Worm (Caenorhabditis elegans) whole organism, L4 larva: ENCODE measurements around the gene sri-70.
"Not testable (repeated sequence)": the region's sequence is repeated elsewhere in the genome, so short reads cannot be mapped to it uniquely, and the experiment has no call there.

Source experiments
- Y5F2A.4 ChIP-seq: fragments of 200-800 bp; sonication (Bioruptor generic); optimal IDR thresholded peaks from 2 replicates; lab custom pipeline; 2018; ENCODE audit warnings: mild to moderate bottlenecking, missing genetic modification characterization, missing compliant biosample characterization
- aha-1 ChIP-seq: fragments of 150-350 bp; peaks from one replicate; lab custom pipeline; 2014; ENCODE audit warnings: missing biosample characterization, missing genetic modification characterization
- aly-2 ChIP-seq: sonication (generic microtip); optimal IDR thresholded peaks from 2 replicates; lab custom pipeline; 2018; ENCODE audit warnings: missing biosample characterization, missing genetic modification characterization
- ceh-44 ChIP-seq: fragments of 200-800 bp; sonication (Bioruptor generic); IDR thresholded peaks from 2 replicates; pipeline ENCODE4 v1.3.6; 2022; ENCODE audit warnings: missing genetic modification reagents, missing genetic modification characterization, missing compliant biosample characterization
- ceh-62 ChIP-seq: sonication (generic microtip); optimal IDR thresholded peaks from 2 replicates; lab custom pipeline; 2017; ENCODE audit warnings: missing biosample characterization, missing genetic modification characterization
- daf-12 ChIP-seq: fragments of 150-350 bp; optimal IDR thresholded peaks from 2 replicates; lab custom pipeline; 2014; ENCODE audit warnings: missing biosample characterization, missing genetic modification reagents, missing genetic modification characterization
- dmd-6 ChIP-seq: fragments of 200-800 bp; sonication (Bioruptor generic); IDR thresholded peaks from 2 replicates; pipeline ENCODE4 v1.3.6; 2022; ENCODE audit warnings: missing genetic modification reagents, missing genetic modification characterization, missing compliant biosample characterization
- dmd-8 ChIP-seq: fragments of 200-800 bp; sonication (Bioruptor generic); IDR thresholded peaks from 2 replicates; pipeline ENCODE4 v1.3.6; 2022; ENCODE audit warnings: missing genetic modification characterization, missing compliant biosample characterization
- dpl-1 ChIP-seq: fragments of 150-350 bp; optimal IDR thresholded peaks from 2 replicates; lab custom pipeline; 2014; ENCODE audit warnings: missing biosample characterization, missing genetic modification reagents, missing genetic modification characterization
- duxl-1 ChIP-seq: sonication (generic microtip); optimal IDR thresholded peaks from 2 replicates; lab custom pipeline; 2016; ENCODE audit warnings: mild to moderate bottlenecking, missing genetic modification characterization, moderate library complexity, missing compliant biosample characterization; ENCODE audit not compliant: poor library complexity
- dve-1 ChIP-seq: sonication (generic microtip); optimal IDR thresholded peaks from 2 replicates; lab custom pipeline; 2017; ENCODE audit warnings: antibody characterized with exemption, mild to moderate bottlenecking, missing genetic modification characterization, missing compliant biosample characterization; ENCODE audit not compliant: insufficient read depth
- egl-43 ChIP-seq: fragments of 200-800 bp; sonication (Bioruptor generic); IDR thresholded peaks from 2 replicates; pipeline ENCODE4 v1.3.6; 2022; ENCODE audit warnings: missing genetic modification reagents, missing genetic modification characterization, missing compliant biosample characterization
- fos-1 ChIP-seq: fragments of 150-350 bp; optimal IDR thresholded peaks from 2 replicates; lab custom pipeline; 2014; ENCODE audit warnings: missing biosample characterization, missing genetic modification characterization
- hif-1 ChIP-seq, 2 experiments: sonication (generic microtip); optimal IDR thresholded peaks; 2 replicates each; lab custom pipeline; 2016 to 2017; ENCODE audit warnings: missing compliant biosample characterization in 2 of 2, missing genetic modification characterization in 2 of 2, missing genetic modification reagents in 2 of 2, missing genotype in 2 of 2, mild to moderate bottlenecking in 1 of 2
- hlh-11 ChIP-seq: fragments of 200-800 bp; sonication (Bioruptor generic); optimal IDR thresholded peaks from 2 replicates; lab custom pipeline; 2018; ENCODE audit warnings: mild to moderate bottlenecking, missing genetic modification characterization, missing compliant biosample characterization
- hlh-30 ChIP-seq: sonication (generic microtip); optimal IDR thresholded peaks from 2 replicates; lab custom pipeline; 2017; ENCODE audit warnings: antibody characterized with exemption, mild to moderate bottlenecking, missing genetic modification characterization, missing compliant biosample characterization; ENCODE audit not compliant: insufficient read depth
- jun-1 ChIP-seq: fragments of 150-350 bp; optimal IDR thresholded peaks from 2 replicates; lab custom pipeline; 2014; ENCODE audit warnings: missing biosample characterization, missing genetic modification reagents, missing genetic modification characterization
- lin-1 ChIP-seq: fragments of 200-800 bp; sonication (Bioruptor generic); IDR thresholded peaks from 2 replicates; pipeline ENCODE4 v1.3.6; 2022; ENCODE audit warnings: missing genetic modification reagents, missing genetic modification characterization, missing compliant biosample characterization
- lin-29 ChIP-seq: fragments of 200-800 bp; sonication (Bioruptor generic); IDR thresholded peaks from 2 replicates; pipeline ENCODE4 v1.3.6; 2022; ENCODE audit warnings: missing genetic modification reagents, missing genetic modification characterization, missing compliant biosample characterization
- lin-38 ChIP-seq: fragments of 200-800 bp; sonication (Bioruptor generic); IDR thresholded peaks from 2 replicates; pipeline ENCODE4 v1.3.6; 2022; ENCODE audit warnings: missing genetic modification reagents, missing genetic modification characterization, missing compliant biosample characterization
- mdl-1 ChIP-seq, 2 experiments: fragments of 150-350 bp in 1 of 2; sonication (generic microtip) in 1 of 2; optimal IDR thresholded peaks; 2 replicates each; lab custom pipeline; 2014 to 2017; ENCODE audit warnings: missing biosample characterization in 2 of 2, missing genetic modification characterization in 2 of 2
- mdt-29 ChIP-seq: fragments of 200-800 bp; sonication (Bioruptor generic); IDR thresholded peaks from 2 replicates; pipeline ENCODE4 v1.3.6; 2022; ENCODE audit warnings: missing genetic modification reagents, missing genetic modification characterization, missing compliant biosample characterization
- mxl-3 ChIP-seq: fragments of 200-800 bp; sonication (Bioruptor generic); optimal IDR thresholded peaks from 2 replicates; lab custom pipeline; 2018; ENCODE audit warnings: mild to moderate bottlenecking, missing genetic modification characterization, missing compliant biosample characterization
- nhr-25 ChIP-seq: sonication (generic microtip); optimal IDR thresholded peaks from 2 replicates; lab custom pipeline; 2017; ENCODE audit warnings: missing genetic modification characterization, mild to moderate bottlenecking, missing compliant biosample characterization, antibody characterized with exemption, moderate library complexity, borderline replicate concordance; ENCODE audit not compliant: insufficient read depth
- nhr-28 ChIP-seq: fragments of 150-350 bp; optimal IDR thresholded peaks from 2 replicates; lab custom pipeline; 2014; ENCODE audit warnings: missing biosample characterization, missing genetic modification characterization
- nhr-6 ChIP-seq: fragments of 150-350 bp; optimal IDR thresholded peaks from 2 replicates; lab custom pipeline; 2014; ENCODE audit warnings: missing biosample characterization, missing genetic modification characterization
- pqm-1 ChIP-seq: sonication (generic microtip); optimal IDR thresholded peaks from 2 replicates; lab custom pipeline; 2017; ENCODE audit warnings: missing biosample characterization, missing genetic modification characterization
- rbr-2 ChIP-seq: sonication (generic microtip); optimal IDR thresholded peaks from 2 replicates; lab custom pipeline; 2016; ENCODE audit warnings: missing genotype, missing genetic modification characterization, missing compliant biosample characterization
- saeg-2 ChIP-seq: fragments of 200-800 bp; sonication (Bioruptor generic); IDR thresholded peaks from 2 replicates; pipeline ENCODE4 v1.3.6; 2022; ENCODE audit warnings: missing genetic modification reagents, missing genetic modification characterization, missing compliant biosample characterization
- set-16 ChIP-seq: fragments of 200-800 bp; sonication (Bioruptor generic); IDR thresholded peaks from 2 replicates; pipeline ENCODE4 v1.3.6; 2022; ENCODE audit warnings: missing genetic modification reagents, missing genetic modification characterization, missing compliant biosample characterization
- snpc-4 ChIP-seq: fragments of 150-350 bp; optimal IDR thresholded peaks from 2 replicates; lab custom pipeline; 2014; ENCODE audit warnings: missing biosample characterization, missing genetic modification characterization
- tag-97 ChIP-seq: fragments of 200-800 bp; sonication (Bioruptor generic); IDR thresholded peaks from 2 replicates; pipeline ENCODE4 v1.3.6; 2022; ENCODE audit warnings: missing genetic modification characterization, missing compliant biosample characterization
- unc-62 ChIP-seq, 3 experiments: fragments of 150-350 bp in 1 of 3; sonication (generic microtip); optimal IDR thresholded peaks in 2 of 3; peaks in 1 of 3; 1 replicate in 1 of 3; 2 replicates in 2 of 3; lab custom pipeline; 2014 to 2017; ENCODE audit warnings: missing biosample characterization in 3 of 3, missing genetic modification characterization in 3 of 3, missing genetic modification reagents in 3 of 3, missing genotype in 1 of 3
- vab-7 ChIP-seq: fragments of 200-800 bp; sonication (Bioruptor generic); IDR thresholded peaks from 2 replicates; pipeline ENCODE4 v1.3.6; 2022; ENCODE audit warnings: missing genetic modification reagents, missing genetic modification characterization, missing compliant biosample characterization
- zfp-2 ChIP-seq: sonication (generic microtip); optimal IDR thresholded peaks from 2 replicates; lab custom pipeline; 2016; ENCODE audit warnings: mild to moderate bottlenecking, missing genetic modification characterization, missing compliant biosample characterization
- zfp-3 ChIP-seq: fragments of 200-800 bp; sonication (Bioruptor generic); conservative IDR thresholded peaks from 2 replicates; pipeline ENCODE4 v1.3.6; 2022; ENCODE audit warnings: missing genetic modification reagents, missing genetic modification characterization, missing compliant biosample characterization
- ztf-11 ChIP-seq: fragments of 150-350 bp; optimal IDR thresholded peaks from 2 replicates; lab custom pipeline; 2014; ENCODE audit warnings: missing biosample characterization, missing genetic modification characterization
- ztf-7 ChIP-seq: fragments of 150-350 bp; optimal IDR thresholded peaks from 2 replicates; lab custom pipeline; 2014; ENCODE audit warnings: missing biosample characterization, missing genetic modification characterization

The sri-70 gene

DNA sequence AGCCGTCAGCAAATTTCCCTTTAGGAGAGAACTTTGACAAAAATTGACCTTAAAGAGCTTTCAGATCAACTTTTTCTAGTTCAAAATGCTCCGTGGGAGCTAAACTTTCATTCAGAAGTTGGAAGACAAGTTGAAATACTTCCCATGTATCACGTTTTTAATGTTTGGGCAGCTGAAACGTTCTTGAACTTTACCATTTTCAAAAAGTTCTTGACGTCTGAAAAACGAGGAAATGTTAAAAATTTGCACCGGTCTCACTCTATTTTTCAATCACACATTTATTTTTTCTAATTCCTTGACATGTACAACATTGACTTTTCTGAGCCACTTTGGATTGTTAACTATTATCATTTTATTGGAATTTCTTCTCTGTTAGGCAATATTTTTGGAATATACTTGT lies at the start of gene sri-70:
Gene sri-70 (plus strand): TSS at position 301 of the 400 bp plus-strand sequence.
- TF ChIP-seq mxl-3 (GFP tag; lab: Kevin White, UChicago), result no peak
- no peak for TF ChIP-seq aly-2 (tag; lab: Kevin White, UChicago)
- TF ChIP-seq lin-1, result no peak
- no peak for TF ChIP-seq ceh-44
- no peak for TF ChIP-seq hif-1 (tag; optimal IDR thresholded peaks at IDR 0.05; lab: Kevin White, UChicago)
- no peak for TF ChIP-seq rbr-2 (tag; lab: Kevin White, UChicago)
- TF ChIP-seq nhr-6 (tag; lab: Kevin White, UChicago), result no peak
- no peak for TF ChIP-seq snpc-4
- no peak for TF ChIP-seq dmd-8 (GFP tag; lab: Robert Waterston, UW)
- TF ChIP-seq ztf-7 (tag; lab: Kevin White, UChicago), result no peak
- no peak for TF ChIP-seq nhr-25 (tag; lab: Kevin White, UChicago)
- TF ChIP-seq vab-7, result no peak

- TF ChIP-seq egl-43 (GFP tag; lab: Robert Waterston, UW); dve-1; ceh-62 (tag; lab: Kevin White, UChicago): not testable (repeated sequence)
Observed at ce11 chrV:17255028-17255427, 47.8 kb upstream of the sri-70 start, which contains the start of gene srh-116. srh-116 (minus strand) TSS chrV:17255128.

DNA sequence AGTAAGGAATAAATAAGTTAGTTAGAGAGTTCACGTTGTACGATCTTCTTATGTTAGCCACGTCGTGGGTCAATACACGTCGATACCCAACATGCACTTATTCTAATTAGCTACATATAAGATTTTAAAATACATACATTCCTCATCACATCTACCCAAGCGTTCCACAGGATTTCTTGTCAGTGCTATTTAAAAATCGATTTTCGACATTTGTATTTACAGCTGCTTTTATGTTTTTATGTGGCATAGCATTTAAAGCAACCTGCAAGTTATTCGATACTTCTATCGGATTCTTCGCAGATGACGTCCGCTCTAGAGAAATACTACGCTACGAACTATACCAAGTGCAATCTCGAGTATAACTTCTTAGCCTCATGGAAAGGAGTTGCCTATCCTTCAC lies 47.4 kb upstream of the sri-70 start, which contains the start of gene srh-115:
Gene srh-115 (plus strand): TSS at position 301 of the 400 bp plus-strand sequence.
- TF ChIP-seq hlh-30 (no peak), aha-1 (no peak), aly-2 (tag; lab: Kevin White, UChicago) (no peak), Y5F2A.4 (no peak), mdt-29 (GFP tag; lab: Robert Waterston, UW) (no peak), dmd-6 (GFP tag; lab: Robert Waterston, UW) (no peak), dmd-8 (GFP tag; lab: Robert Waterston, UW) (no peak), jun-1 (tag; lab: Kevin White, UChicago) (no peak), lin-38 (no peak), dpl-1 (GFP tag; lab: Kevin White, UChicago) (no peak), tag-97 (no peak), nhr-28 (no peak), set-16 (no peak), ztf-11 (no peak), fos-1 (tag; lab: Kevin White, UChicago) (no peak), mdl-1 (tag; optimal IDR thresholded peaks at IDR 0.05; lab: Kevin White, UChicago) (no peak), daf-12 (no peak), zfp-3 (no peak)
- TF ChIP-seq, all 104 proteins: peak for 0

- TF ChIP-seq set-16 (peak; percentile 59; the same call in 1 of the 2 replicates), fos-1 (tag; lab: Kevin White, UChicago) (no peak)
Observed at ce11 chrV:17257637-17258036, 45.2 kb upstream of the sri-70 start.

DNA sequence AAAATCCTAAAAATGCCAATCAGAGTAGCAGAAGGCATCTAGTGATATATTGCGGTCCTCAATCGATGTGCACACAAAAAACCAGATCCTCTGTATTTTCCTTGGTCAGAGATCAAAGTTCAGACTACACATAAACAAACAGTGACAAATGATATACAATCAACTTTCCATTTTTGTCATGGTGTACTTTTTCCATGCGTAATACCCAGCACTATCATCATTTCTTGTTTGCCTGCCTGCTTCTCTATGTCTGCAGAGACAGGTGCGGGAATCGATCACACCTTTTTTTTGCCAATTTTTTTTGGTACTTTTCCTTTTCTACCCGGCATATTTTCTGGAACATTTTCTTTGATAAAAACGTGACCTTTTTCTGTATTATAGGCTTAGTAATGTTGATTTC lies 44.6 kb upstream of the sri-70 start:
- TF ChIP-seq pqm-1 (tag; lab: Kevin White, UChicago) (peak; percentile 32), duxl-1 (peak; percentile 64), lin-29 (GFP tag; lab: Robert Waterston, UW) (no peak), aha-1 (no peak), hlh-11 (no peak), saeg-2 (no peak), unc-62 (GFP tag; optimal IDR thresholded peaks at IDR 0.05 in 1 of 2; lab: Kevin White, UChicago) (peak in 1 of 2 experiments; percentile 1), unc-62 (tag; optimal IDR thresholded peaks at IDR 0.05; lab: Kevin White, UChicago) (no peak), zfp-2 (tag; lab: Kevin White, UChicago) (no peak), aly-2 (tag; lab: Kevin White, UChicago) (no peak)
